Fruit fly (Drosophila melanogaster): ENCODE measurements around the gene Cnx99A.

DNA sequence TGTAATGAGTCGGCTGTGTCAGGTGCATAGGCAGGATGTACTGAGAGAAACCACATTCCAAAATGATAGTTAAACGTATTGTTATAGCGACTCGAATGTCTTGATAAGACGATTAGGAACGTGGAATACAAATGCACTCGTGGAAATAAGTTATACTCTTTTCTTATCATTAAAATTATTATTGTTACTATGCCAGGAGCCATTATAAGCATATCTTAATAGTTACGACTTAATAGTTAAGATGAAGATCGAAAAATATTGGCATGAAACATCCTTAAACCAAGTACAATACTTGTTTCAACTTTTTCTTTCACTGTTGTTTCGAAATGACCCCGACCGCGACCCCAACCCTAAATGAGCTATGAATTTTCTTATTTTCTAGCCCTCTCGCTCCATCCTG, 9.5 kb downstream of the Cnx99A start:
- no peak for TF ChIP-seq Abd-B (GFP tag; optimal IDR thresholded peaks at IDR 0.05)
- TF ChIP-seq Dfd (GFP tag; optimal IDR thresholded peaks at IDR 0.05) = no peak
- TF ChIP-seq psq (GFP tag; optimal IDR thresholded peaks at IDR 0.05) = no peak
- TF ChIP-seq N (GFP tag; optimal IDR thresholded peaks at IDR 0.05) = no peak
- TF ChIP-seq brk (GFP tag; optimal IDR thresholded peaks at IDR 0.05) = no peak
- TF ChIP-seq h (GFP tag; optimal IDR thresholded peaks at IDR 0.05) = no peak
- no peak for TF ChIP-seq sv (GFP tag; optimal IDR thresholded peaks at IDR 0.05)

Measured in whole organism, wandering third instar larva.